Worm (Caenorhabditis elegans): ENCODE measurements around the gene snpc-1.3.

snpc-1.3 gene

ce11 chrV:5410679-5411078, 28.3 kb downstream of the snpc-1.3 start, which contains the start of gene F08F3.4 (continued):
- TF ChIP-seq nhr-20 (tag; optimal IDR thresholded peaks at IDR 0.05) (peak; percentile 73), ces-1 (GFP tag; optimal IDR thresholded peaks at IDR 0.05) (no peak), lin-39 (tag; optimal IDR thresholded peaks at IDR 0.05) (no peak), nhr-47 (tag; optimal IDR thresholded peaks at IDR 0.05) (peak; percentile 3), ceh-63 (GFP tag; optimal IDR thresholded peaks at IDR 0.05) (no peak), irx-1 (tag; optimal IDR thresholded peaks at IDR 0.05) (no peak), C04F5.9 (tag; optimal IDR thresholded peaks at IDR 0.05) (no peak), efl-1 (optimal IDR thresholded peaks at IDR 0.05) (no peak), efl-1 (GFP tag; optimal IDR thresholded peaks at IDR 0.05 in 1 of 2) (peak in 1 of 2 experiments; percentile 84), lin-15B (tag; optimal IDR thresholded peaks at IDR 0.05) (no peak), nhr-77 (tag; optimal IDR thresholded peaks at IDR 0.05) (no peak), snu-23 (GFP tag; optimal IDR thresholded peaks at IDR 0.05) (no peak), fkh-8 (tag; optimal IDR thresholded peaks at IDR 0.05) (no peak), mab-9 (GFP tag; IDR thresholded peaks at IDR 0.05) (no peak), grh-1 (GFP tag; IDR thresholded peaks at IDR 0.05) (peak; percentile 76), pqm-1 (tag; optimal IDR thresholded peaks at IDR 0.05) (no peak), nhr-28 (tag; optimal IDR thresholded peaks at IDR 0.05) (no peak), dsc-1 (tag; optimal IDR thresholded peaks at IDR 0.05) (no peak), nhr-19 (GFP tag; conservative IDR thresholded peaks at IDR 0.05) (peak; percentile 69), blmp-1 (tag; optimal IDR thresholded peaks at IDR 0.05) (no peak), unc-86 (tag; optimal IDR thresholded peaks at IDR 0.05) (no peak), ceh-90 (tag; optimal IDR thresholded peaks at IDR 0.05) (no peak)

- TF ChIP-seq lin-14 (GFP tag; optimal IDR thresholded peaks at IDR 0.05) = peak; percentile 75
- no peak for TF ChIP-seq ceh-82 (tag; optimal IDR thresholded peaks at IDR 0.05)
- TF ChIP-seq nhr-71 (tag; optimal IDR thresholded peaks at IDR 0.05) = peak; percentile 31
- no peak for TF ChIP-seq nhr-90 (tag; optimal IDR thresholded peaks at IDR 0.05; ENCODE audit: poor library complexity)
- TF ChIP-seq fkh-8 (tag; optimal IDR thresholded peaks at IDR 0.05) = no peak
- TF ChIP-seq zip-4 (GFP tag; optimal IDR thresholded peaks at IDR 0.05) = no peak
- no peak for TF ChIP-seq aha-1 (tag; optimal IDR thresholded peaks at IDR 0.05)
- TF ChIP-seq egl-27 (tag; optimal IDR thresholded peaks at IDR 0.05) = no peak
- no peak for TF ChIP-seq lir-3 (tag; optimal IDR thresholded peaks at IDR 0.05; ENCODE audit: poor library complexity)
- no peak for TF ChIP-seq ceh-88 (GFP tag; IDR thresholded peaks at IDR 0.05)
- TF ChIP-seq ets-5 (GFP tag; IDR thresholded peaks at IDR 0.05) = no peak
Observed at ce11 chrV:5408921-5409320, 30.0 kb downstream of the snpc-1.3 start.

ce11 chrV:5408223-5408622, 30.7 kb downstream of the snpc-1.3 start, which contains the start of gene C25A6.1:
Gene C25A6.1 (plus strand): TSS chrV:5408523.
- TF ChIP-seq mab-9 (GFP tag; IDR thresholded peaks at IDR 0.05) (no peak), tbx-2 (tag; optimal IDR thresholded peaks at IDR 0.05) (no peak), unc-86 (tag; optimal IDR thresholded peaks at IDR 0.05) (no peak), zag-1 (tag; optimal IDR thresholded peaks at IDR 0.05) (no peak), pqm-1 (tag; optimal IDR thresholded peaks at IDR 0.05) (no peak), C16A3.4 (tag; optimal IDR thresholded peaks at IDR 0.05) (no peak), nhr-19 (GFP tag; conservative IDR thresholded peaks at IDR 0.05) (no peak), nhr-76 (tag; optimal IDR thresholded peaks at IDR 0.05) (no peak), lin-35 (GFP tag; optimal IDR thresholded peaks at IDR 0.05) (no peak), C34B4.2 (tag; optimal IDR thresholded peaks at IDR 0.05) (no peak), fkh-10 (GFP tag; optimal IDR thresholded peaks at IDR 0.05) (no peak), nhr-90 (tag; optimal IDR thresholded peaks at IDR 0.05; ENCODE audit: poor library complexity) (no peak), nhr-20 (tag; optimal IDR thresholded peaks at IDR 0.05) (no peak), efl-3 (GFP tag; optimal IDR thresholded peaks at IDR 0.05) (no peak), ces-1 (GFP tag; optimal IDR thresholded peaks at IDR 0.05) (no peak)
